Worm (Caenorhabditis elegans): ENCODE data around the gene cpsf-4.

The cpsf-4 gene

DNA sequence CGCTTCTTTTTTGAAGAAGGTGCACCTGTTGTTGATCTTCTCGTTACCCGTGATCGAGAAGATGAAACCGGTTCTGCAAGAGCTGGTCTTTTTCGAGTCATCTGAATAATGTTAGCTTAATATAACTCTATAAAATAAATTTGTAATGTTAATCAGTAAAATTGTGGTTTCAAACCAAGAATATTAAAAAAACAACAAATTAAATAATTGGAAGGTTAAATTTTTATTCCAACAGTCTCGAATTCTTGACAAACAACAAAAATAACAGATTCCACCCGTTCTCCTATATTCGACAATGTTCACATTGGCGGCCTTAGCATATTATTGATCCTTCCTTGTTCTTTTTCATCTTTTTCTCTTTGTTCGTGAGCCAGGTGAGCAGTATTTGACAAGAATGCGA is 1.1 kb downstream of the cpsf-4 start, which contains the start of gene mig-32:
Gene mig-32, minus strand, starts transcription at position 101 of the 400 bp plus-strand sequence.
- no peak for TF ChIP-seq lin-14 (GFP tag; optimal IDR thresholded peaks at IDR 0.05)
- no peak for TF ChIP-seq pqm-1 (tag; optimal IDR thresholded peaks at IDR 0.05)
- no peak for TF ChIP-seq nhr-19 (GFP tag; conservative IDR thresholded peaks at IDR 0.05)
- TF ChIP-seq lsy-2 (tag; optimal IDR thresholded peaks at IDR 0.05): no peak
- no peak for TF ChIP-seq vab-15 (tag; optimal IDR thresholded peaks at IDR 0.05)
- TF ChIP-seq sup-37 (GFP tag; optimal IDR thresholded peaks at IDR 0.05): no peak
- TF ChIP-seq snpc-4 (tag; optimal IDR thresholded peaks at IDR 0.05): no peak
- no peak for TF ChIP-seq hlh-4 (tag; optimal IDR thresholded peaks at IDR 0.05)
- TF ChIP-seq nhr-84 (tag; optimal IDR thresholded peaks at IDR 0.05): no peak

ce11 chrIV:12089551-12089950 is 3.7 kb downstream of the cpsf-4 start, which contains the start of gene F11A10.6:
Gene F11A10.6 (minus strand): TSS chrIV:12089651.
- TF ChIP-seq blmp-1 (tag; optimal IDR thresholded peaks at IDR 0.05) (peak; percentile 27), isw-1 (GFP tag; IDR thresholded peaks at IDR 0.05) (no peak), swsn-7 (tag; optimal IDR thresholded peaks at IDR 0.05) (no peak), nhr-12 (tag; optimal IDR thresholded peaks at IDR 0.05) (no peak), nhr-90 (tag; optimal IDR thresholded peaks at IDR 0.05; ENCODE audit: poor library complexity) (no peak), ceh-8 (GFP tag; optimal IDR thresholded peaks at IDR 0.05) (no peak)

- TF ChIP-seq unc-98 (GFP tag; IDR thresholded peaks at IDR 0.05) (no peak), lin-39 (tag; optimal IDR thresholded peaks at IDR 0.05) (no peak), ceh-8 (GFP tag; optimal IDR thresholded peaks at IDR 0.05) (no peak), efl-3 (GFP tag; optimal IDR thresholded peaks at IDR 0.05) (no peak), ceh-82 (tag; optimal IDR thresholded peaks at IDR 0.05) (peak in 1 of 3 experiments; percentile 36), zag-1 (tag; optimal IDR thresholded peaks at IDR 0.05) (no peak), fkh-8 (tag; optimal IDR thresholded peaks at IDR 0.05) (no peak), lin-15B (tag; optimal IDR thresholded peaks at IDR 0.05) (peak; percentile 70), snpc-4 (tag; optimal IDR thresholded peaks at IDR 0.05) (no peak), nhr-76 (tag; optimal IDR thresholded peaks at IDR 0.05) (no peak), elt-3 (tag; optimal IDR thresholded peaks at IDR 0.05) (no peak), aly-2 (tag; optimal IDR thresholded peaks at IDR 0.05) (peak; percentile 43), nhr-47 (tag; optimal IDR thresholded peaks at IDR 0.05) (peak; percentile 21), C16A3.4 (tag; optimal IDR thresholded peaks at IDR 0.05) (peak; percentile 27), lir-3 (tag; optimal IDR thresholded peaks at IDR 0.05; ENCODE audit: poor library complexity) (no peak), Y116A8C.19 (tag; optimal IDR thresholded peaks at IDR 0.05; ENCODE audit: borderline replicate concordance) (no peak), nhr-71 (tag; optimal IDR thresholded peaks at IDR 0.05) (peak; percentile 43), nhr-90 (tag; optimal IDR thresholded peaks at IDR 0.05; ENCODE audit: poor library complexity) (no peak), ceh-63 (GFP tag; optimal IDR thresholded peaks at IDR 0.05) (no peak), elt-2 (tag; optimal IDR thresholded peaks at IDR 0.05) (no peak), efl-1 (optimal IDR thresholded peaks at IDR 0.05) (peak; percentile 43 to 61), efl-1 (GFP tag; optimal IDR thresholded peaks at IDR 0.05 in 1 of 2) (peak; percentile 42 to 84), nhr-84 (tag; optimal IDR thresholded peaks at IDR 0.05) (no peak), lsy-2 (tag; optimal IDR thresholded peaks at IDR 0.05) (peak; percentile 19 to 71), mef-2 (tag; optimal IDR thresholded peaks at IDR 0.05) (no peak), rnt-1 (tag; optimal IDR thresholded peaks at IDR 0.05) (peak; percentile 42), ces-1 (GFP tag; optimal IDR thresholded peaks at IDR 0.05) (no peak), nhr-11 (tag; optimal IDR thresholded peaks at IDR 0.05) (no peak), skn-1 (tag; optimal IDR thresholded peaks at IDR 0.05) (no peak), nhr-20 (tag; optimal IDR thresholded peaks at IDR 0.05) (peak; percentile 16), fos-1 (tag; optimal IDR thresholded peaks at IDR 0.05) (peak; percentile 7), ceh-90 (tag; optimal IDR thresholded peaks at IDR 0.05) (no peak), nhr-237 (tag; optimal IDR thresholded peaks at IDR 0.05) (no peak), F16B12.6 (tag; optimal IDR thresholded peaks at IDR 0.05) (no peak), hpl-2 (GFP tag; optimal IDR thresholded peaks at IDR 0.05) (no peak), tbx-2 (tag; optimal IDR thresholded peaks at IDR 0.05) (no peak), nhr-28 (tag; optimal IDR thresholded peaks at IDR 0.05) (no peak), sup-37 (GFP tag; optimal IDR thresholded peaks at IDR 0.05) (no peak), vab-15 (tag; optimal IDR thresholded peaks at IDR 0.05) (no peak), hlh-17 (GFP tag; optimal IDR thresholded peaks at IDR 0.05; ENCODE audit: borderline replicate concordance) (no peak), snu-23 (GFP tag; optimal IDR thresholded peaks at IDR 0.05) (peak; percentile 34), ama-1 (optimal IDR thresholded peaks at IDR 0.05) (no peak)
These were observed 4.3 kb downstream of the cpsf-4 start for ce11 chrIV:12088898-12089297.
